Worm (Caenorhabditis elegans) whole organism, late embryonic: ENCODE results near the gene asna-1.

Source experiments
- F13H6.1 ChIP-seq: sonication (generic microtip); optimal IDR thresholded peaks from 2 replicates; lab custom pipeline; 2016; ENCODE audit warnings: missing genetic modification characterization, missing compliant biosample characterization
- K09A11.1 ChIP-seq: sonication (generic microtip); optimal IDR thresholded peaks from 2 replicates; lab custom pipeline; 2017; ENCODE audit warnings: antibody characterized with exemption, mild to moderate bottlenecking, missing genetic modification characterization, missing compliant biosample characterization; ENCODE audit not compliant: insufficient read depth
- ahr-1 ChIP-seq: sonication (generic microtip); optimal IDR thresholded peaks from 2 replicates; lab custom pipeline; 2016; ENCODE audit warnings: missing genetic modification characterization, missing compliant biosample characterization
- ama-1 ChIP-seq: fragments of 150-350 bp; optimal IDR thresholded peaks from 2 replicates; lab custom pipeline; 2014
- ceh-22 ChIP-seq: sonication (generic microtip); optimal IDR thresholded peaks from 2 replicates; lab custom pipeline; 2017; ENCODE audit warnings: missing biosample characterization, missing genetic modification characterization
- dmd-4 ChIP-seq: sonication (generic microtip); optimal IDR thresholded peaks from 2 replicates; lab custom pipeline; 2016; ENCODE audit warnings: borderline replicate concordance, missing genetic modification characterization, missing compliant biosample characterization
- eyg-1 ChIP-seq: sonication (generic microtip); optimal IDR thresholded peaks from 2 replicates; lab custom pipeline; 2016; ENCODE audit warnings: missing genotype, missing genetic modification characterization, missing compliant biosample characterization
- gmeb-2 ChIP-seq: sonication (generic microtip); optimal IDR thresholded peaks from 2 replicates; lab custom pipeline; 2016; ENCODE audit warnings: missing genetic modification characterization, inconsistent platforms, missing compliant biosample characterization
- lin-11 ChIP-seq: fragments of 200-800 bp; sonication (Bioruptor generic); optimal IDR thresholded peaks from 2 replicates; lab custom pipeline; 2018; ENCODE audit warnings: mild to moderate bottlenecking, missing genetic modification characterization, missing compliant biosample characterization
- nhr-11 ChIP-seq: fragments of 150-350 bp; optimal IDR thresholded peaks from 2 replicates; lab custom pipeline; 2014; ENCODE audit warnings: missing biosample characterization, missing genetic modification characterization
- pha-4 ChIP-seq: fragments of 150-350 bp; optimal IDR thresholded peaks from 2 replicates; lab custom pipeline; 2018; ENCODE audit warnings: missing biosample characterization, missing genetic modification reagents, missing genetic modification characterization
- pqm-1 ChIP-seq: sonication (generic microtip); optimal IDR thresholded peaks from 2 replicates; lab custom pipeline; 2016; ENCODE audit warnings: missing genetic modification characterization, missing compliant biosample characterization
- pros-1 ChIP-seq: fragments of 150-350 bp; optimal IDR thresholded peaks from 2 replicates; lab custom pipeline; 2014; ENCODE audit warnings: missing biosample characterization, missing genetic modification reagents, missing genetic modification characterization
- sox-4 ChIP-seq: sonication (generic microtip); optimal IDR thresholded peaks from 2 replicates; lab custom pipeline; 2017; ENCODE audit warnings: mild to moderate bottlenecking, missing genetic modification characterization, inconsistent platforms, missing compliant biosample characterization

DNA sequence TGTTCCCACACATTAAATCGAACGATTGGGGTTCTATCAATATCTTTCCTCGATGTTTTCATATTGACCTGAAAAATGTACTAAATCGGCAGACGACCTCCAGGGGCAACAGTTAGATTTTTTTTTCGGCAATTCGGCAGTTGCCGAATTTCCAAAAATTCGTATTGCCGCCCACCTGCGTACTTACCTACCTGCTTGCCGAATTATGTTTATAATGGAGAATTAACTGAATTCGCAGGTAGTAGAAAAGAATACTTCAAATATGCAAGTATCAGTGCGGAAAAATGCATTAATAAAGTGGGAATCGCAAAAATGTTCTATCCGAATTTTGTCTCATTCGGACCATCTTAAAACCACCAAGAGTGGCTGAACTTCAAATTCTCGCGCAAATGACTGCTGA, 25.2 kb upstream of the asna-1 start:
- TF ChIP-seq gmeb-2 = no peak
- no peak for TF ChIP-seq nhr-11
- no peak for TF ChIP-seq sox-4 (tag; lab: Kevin White, UChicago)
- TF ChIP-seq pqm-1 (tag; lab: Kevin White, UChicago) = no peak
- TF ChIP-seq ama-1 = no peak
- TF ChIP-seq F13H6.1 (tag; lab: Kevin White, UChicago) = no peak
- TF ChIP-seq lin-11 = no peak
- TF ChIP-seq K09A11.1 (tag; lab: Kevin White, UChicago) = no peak
- no peak for TF ChIP-seq eyg-1 (tag; lab: Kevin White, UChicago)
- TF ChIP-seq pros-1 = no peak
- TF ChIP-seq dmd-4 = no peak
- TF ChIP-seq pha-4 (tag; lab: Kevin White, UChicago) = no peak
- no peak for TF ChIP-seq ahr-1 (tag; lab: Kevin White, UChicago)
- no peak for TF ChIP-seq ceh-22 (tag; lab: Kevin White, UChicago)
